Fruit fly (Drosophila melanogaster) whole organism, pupa: ENCODE results near the gene PIG-P.

Source experiments
- CG10348 ChIP-seq: fragments of 200-800 bp; sonication (Bioruptor generic); IDR thresholded peaks from 2 replicates; pipeline ENCODE4 v1.3.6; 2022; ENCODE audit warnings: missing biosample characterization, missing genetic modification characterization
- CG13204 ChIP-seq: fragments of 200-800 bp; sonication (Bioruptor generic); optimal IDR thresholded peaks from 2 replicates; lab custom pipeline; 2018; ENCODE audit warnings: missing biosample characterization, mild to moderate bottlenecking, missing genetic modification characterization, moderate library complexity
- CG15710 ChIP-seq: fragments of 200-800 bp; sonication (Bioruptor generic); optimal IDR thresholded peaks from 2 replicates; lab custom pipeline; 2018; ENCODE audit warnings: missing biosample characterization, mild to moderate bottlenecking, missing genetic modification characterization, moderate library complexity
- CG17806 ChIP-seq: fragments of 200-800 bp; sonication (Bioruptor generic); optimal IDR thresholded peaks from 2 replicates; lab custom pipeline; 2018; ENCODE audit warnings: missing biosample characterization, mild to moderate bottlenecking, missing genetic modification characterization, moderate library complexity
- CG4496 ChIP-seq: fragments of 200-800 bp; sonication (Bioruptor generic); IDR thresholded peaks from 3 replicates; pipeline ENCODE4 v1.3.6; 2022; ENCODE audit warnings: missing biosample characterization, missing genetic modification characterization
- CG8159 ChIP-seq: fragments of 200-800 bp; sonication (Bioruptor generic); optimal IDR thresholded peaks from 3 replicates; lab custom pipeline; 2018; ENCODE audit warnings: missing biosample characterization, mild to moderate bottlenecking, missing genetic modification characterization, moderate library complexity
- CG8301 ChIP-seq: fragments of 200-800 bp; sonication (Bioruptor generic); optimal IDR thresholded peaks from 2 replicates; lab custom pipeline; 2018; ENCODE audit warnings: missing biosample characterization, mild to moderate bottlenecking, missing genetic modification characterization
- CG9948 ChIP-seq: fragments of 200-800 bp; sonication (Bioruptor generic); optimal IDR thresholded peaks from 2 replicates; lab custom pipeline; 2018; ENCODE audit warnings: missing biosample characterization, mild to moderate bottlenecking, missing genetic modification characterization, moderate library complexity
- D1 ChIP-seq: fragments of 200-800 bp; sonication (Bioruptor generic); optimal IDR thresholded peaks from 2 replicates; lab custom pipeline; 2018; ENCODE audit warnings: missing biosample characterization, mild to moderate bottlenecking, missing genetic modification characterization, moderate library complexity
- EcR ChIP-seq: fragments of 200-800 bp; sonication (Bioruptor generic); optimal IDR thresholded peaks from 3 replicates; lab custom pipeline; 2019; ENCODE audit warnings: missing biosample characterization, missing genetic modification characterization, mild to moderate bottlenecking, moderate library complexity, missing genetic modification reagents
- Ets98B ChIP-seq: fragments of 200-800 bp; sonication (Bioruptor generic); IDR thresholded peaks from 2 replicates; pipeline ENCODE4 v1.3.6; 2022; ENCODE audit warnings: missing biosample characterization, missing genetic modification characterization
- Pif1B ChIP-seq: fragments of 200-800 bp; sonication (Bioruptor generic); optimal IDR thresholded peaks from 3 replicates; lab custom pipeline; 2016; ENCODE audit warnings: missing biosample characterization, missing genetic modification characterization
- Snoo ChIP-seq: fragments of 200-800 bp; sonication (Bioruptor generic); optimal IDR thresholded peaks from 3 replicates; lab custom pipeline; 2017; ENCODE audit warnings: missing biosample characterization, mild to moderate bottlenecking, missing genetic modification characterization, inconsistent platforms

DNA sequence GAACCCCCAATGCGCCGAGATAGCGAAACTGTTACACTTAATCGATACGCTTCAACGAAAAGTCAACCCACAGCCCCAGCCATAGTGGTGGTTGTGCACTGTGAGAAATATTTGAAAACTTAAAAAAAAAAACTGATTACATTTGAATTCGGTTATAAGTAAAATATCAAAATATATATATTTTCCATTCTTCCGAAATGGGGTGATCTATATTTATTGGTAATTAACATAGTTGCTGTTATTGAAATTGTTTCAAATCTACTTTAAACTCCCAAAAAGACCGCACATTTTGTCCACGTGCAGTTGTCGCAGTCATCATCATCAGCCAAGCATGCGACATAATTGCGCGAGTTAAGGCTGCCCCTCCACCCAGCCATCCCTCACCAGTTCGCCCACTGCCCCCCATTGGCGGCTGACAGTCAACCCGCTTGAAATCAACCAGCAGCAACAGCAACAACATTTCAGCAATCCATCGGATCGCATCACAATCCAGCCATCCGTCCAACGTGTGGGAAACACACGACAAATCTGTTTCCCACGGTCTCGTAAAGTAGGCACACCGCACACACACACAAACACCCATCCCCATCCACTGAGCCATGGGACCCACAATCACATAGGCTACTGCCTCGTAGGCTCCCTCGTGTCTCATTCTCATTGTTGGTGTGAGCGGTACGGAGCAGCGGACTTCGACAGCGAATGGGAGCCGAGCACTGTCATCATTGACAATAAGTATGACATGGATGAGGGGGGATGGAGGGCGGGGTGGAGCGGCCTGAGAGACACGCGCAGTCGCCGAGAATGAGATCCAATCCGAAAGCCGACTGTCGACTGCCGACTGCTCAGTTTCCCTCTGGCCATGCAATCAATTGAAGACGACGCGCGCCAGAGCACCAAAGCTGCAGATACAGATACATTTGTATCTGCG is 37.5 kb downstream of the PIG-P start:
- TF ChIP-seq Pif1B (GFP tag; lab: Kevin White, UChicago) (peak; percentile 28), CG17806 (tag; lab: Kevin White, UChicago) (peak; percentile 81), D1 (tag; lab: Kevin White, UChicago) (peak; percentile 38), CG9948 (tag; lab: Kevin White, UChicago) (peak; percentile 78), CG4496 (GFP tag; lab: Robert Waterston, UW) (peak; percentile 72), CG13204 (GFP tag; lab: Kevin White, UChicago) (peak; percentile 99), CG10348 (GFP tag; lab: Robert Waterston, UW) (no peak), Snoo (tag; lab: Kevin White, UChicago) (peak; percentile 45), EcR (GFP tag; lab: Kevin White, UChicago) (peak; percentile 69), CG8301 (tag; lab: Kevin White, UChicago) (peak; percentile 75), CG15710 (tag; lab: Kevin White, UChicago) (peak; percentile 68), CG8159 (tag; lab: Kevin White, UChicago) (peak; percentile 84), Ets98B (GFP tag; lab: Robert Waterston, UW) (peak; percentile 79)
